Fruit fly (Drosophila melanogaster) whole organism, embryonic: ENCODE measurements around the gene Acf.

Source experiments
- Atf6 ChIP-seq: fragments of 200-800 bp; sonication (Bioruptor generic); IDR thresholded peaks from 2 replicates; pipeline ENCODE4 v1.3.6; 2022; ENCODE audit warnings: missing biosample characterization, missing genetic modification characterization
- CG10366 ChIP-seq: fragments of 200-800 bp; sonication (Bioruptor generic); IDR thresholded peaks from 2 replicates; pipeline ENCODE4 v1.3.6; 2022; ENCODE audit warnings: missing biosample characterization, missing genetic modification characterization
- CG11247 ChIP-seq: fragments of 200-800 bp; sonication (Bioruptor generic); IDR thresholded peaks from 2 replicates; pipeline ENCODE4 v1.3.6; 2022; ENCODE audit warnings: missing biosample characterization, missing genetic modification characterization
- CG11695 ChIP-seq: fragments of 200-800 bp; sonication (Bioruptor generic); IDR thresholded peaks from 3 replicates; pipeline ENCODE4 v1.3.6; 2022; ENCODE audit warnings: missing biosample characterization, missing genetic modification characterization
- CG12299 ChIP-seq: fragments of 200-800 bp; sonication (Bioruptor generic); optimal IDR thresholded peaks from 2 replicates; lab custom pipeline; 2018; ENCODE audit warnings: missing biosample characterization, mild to moderate bottlenecking, missing genetic modification characterization
- CG12942 ChIP-seq: fragments of 200-800 bp; sonication (Bioruptor generic); optimal IDR thresholded peaks from 3 replicates; lab custom pipeline; 2016; ENCODE audit warnings: missing biosample characterization, missing genetic modification characterization
- CG13424 ChIP-seq: fragments of 200-800 bp; sonication (Bioruptor generic); optimal IDR thresholded peaks from 2 replicates; lab custom pipeline; 2019; ENCODE audit warnings: missing biosample characterization, mild to moderate bottlenecking, missing genetic modification characterization, moderate library complexity
- CG17912 ChIP-seq: fragments of 200-800 bp; sonication (Bioruptor generic); optimal IDR thresholded peaks from 2 replicates; lab custom pipeline; 2018; ENCODE audit warnings: missing biosample characterization, mild to moderate bottlenecking, missing genetic modification characterization
- CG1792 ChIP-seq: fragments of 200-800 bp; sonication (Bioruptor generic); optimal IDR thresholded peaks from 2 replicates; lab custom pipeline; 2016; ENCODE audit warnings: missing biosample characterization, missing genetic modification characterization
- CG18262 ChIP-seq: fragments of 200-800 bp; optimal IDR thresholded peaks from 3 replicates; lab custom pipeline; 2019; ENCODE audit warnings: missing biosample characterization, mild to moderate bottlenecking, missing genetic modification characterization, moderate library complexity
- CG18619 ChIP-seq: fragments of 200-800 bp; sonication (Bioruptor generic); optimal IDR thresholded peaks from 3 replicates; lab custom pipeline; 2017; ENCODE audit warnings: missing biosample characterization, mild to moderate bottlenecking, missing genetic modification characterization
- CG31388 ChIP-seq: fragments of 200-800 bp; sonication (Bioruptor generic); optimal IDR thresholded peaks from 2 replicates; lab custom pipeline; 2016; ENCODE audit warnings: missing biosample characterization, missing genetic modification characterization
- CG3281 ChIP-seq: fragments of 200-800 bp; sonication (Bioruptor generic); optimal IDR thresholded peaks from 3 replicates; lab custom pipeline; 2017; ENCODE audit warnings: missing biosample characterization, mild to moderate bottlenecking, missing genetic modification characterization
- CG4617 ChIP-seq: fragments of 200-800 bp; sonication (Bioruptor generic); optimal IDR thresholded peaks from 3 replicates; lab custom pipeline; 2016; ENCODE audit warnings: missing biosample characterization, missing genetic modification characterization, borderline replicate concordance
- CG6689 ChIP-seq: fragments of 200-800 bp; sonication (Bioruptor generic); IDR thresholded peaks from 2 replicates; pipeline ENCODE4 v1.3.6; 2022; ENCODE audit warnings: missing biosample characterization, missing genetic modification characterization
- CG6791 ChIP-seq: fragments of 200-800 bp; sonication (Bioruptor generic); IDR thresholded peaks from 3 replicates; pipeline ENCODE4 v1.3.6; 2022; ENCODE audit warnings: missing biosample characterization, missing genetic modification characterization; ENCODE audit not compliant: partially characterized antibody
- CG7928 ChIP-seq: fragments of 200-800 bp; sonication (Bioruptor generic); optimal IDR thresholded peaks from 2 replicates; lab custom pipeline; 2017; ENCODE audit warnings: missing biosample characterization, mild to moderate bottlenecking, missing genetic modification characterization
- CG7987 ChIP-seq: fragments of 200-800 bp; sonication (Bioruptor generic); optimal IDR thresholded peaks from 2 replicates; lab custom pipeline; 2018; ENCODE audit warnings: missing biosample characterization, mild to moderate bottlenecking, missing genetic modification characterization, moderate library complexity
- CG8281 ChIP-seq: fragments of 200-800 bp; sonication (Bioruptor generic); optimal IDR thresholded peaks from 2 replicates; lab custom pipeline; 2018; ENCODE audit warnings: missing biosample characterization, mild to moderate bottlenecking, missing genetic modification characterization, moderate library complexity
- Camta ChIP-seq: fragments of 200-800 bp; sonication (Bioruptor generic); optimal IDR thresholded peaks from 2 replicates; lab custom pipeline; 2016; ENCODE audit warnings: missing biosample characterization, missing genetic modification characterization
- CkIIα-i1 ChIP-seq: fragments of 200-800 bp; sonication (Bioruptor generic); IDR thresholded peaks from 2 replicates; pipeline ENCODE4 v1.3.6; 2022; ENCODE audit warnings: missing biosample characterization, missing genetic modification characterization
- D19A ChIP-seq: fragments of 200-800 bp; optimal IDR thresholded peaks from 3 replicates; lab custom pipeline; 2019; ENCODE audit warnings: missing biosample characterization, mild to moderate bottlenecking, missing genetic modification characterization, moderate library complexity
- D19B ChIP-seq: fragments of 200-800 bp; sonication (Bioruptor generic); optimal IDR thresholded peaks from 2 replicates; lab custom pipeline; 2017; ENCODE audit warnings: missing biosample characterization, mild to moderate bottlenecking, missing genetic modification characterization
- HLH54F ChIP-seq: fragments of 200-800 bp; sonication (Bioruptor generic); optimal IDR thresholded peaks from 3 replicates; lab custom pipeline; 2016; ENCODE audit warnings: missing biosample characterization, missing genetic modification characterization
- Hmx ChIP-seq: fragments of 200-800 bp; sonication (Bioruptor generic); optimal IDR thresholded peaks from 2 replicates; lab custom pipeline; 2016; ENCODE audit warnings: missing biosample characterization, missing genetic modification characterization
- MESR4 ChIP-seq: fragments of 200-800 bp; sonication (Bioruptor generic); optimal IDR thresholded peaks from 2 replicates; lab custom pipeline; 2018; ENCODE audit warnings: missing biosample characterization, mild to moderate bottlenecking, missing genetic modification characterization, moderate library complexity
- PHDP ChIP-seq: fragments of 200-800 bp; sonication (Bioruptor generic); optimal IDR thresholded peaks from 3 replicates; lab custom pipeline; 2018; ENCODE audit warnings: missing biosample characterization, mild to moderate bottlenecking, missing genetic modification characterization, moderate library complexity
- Vsx1 ChIP-seq: fragments of 200-800 bp; sonication (Bioruptor generic); optimal IDR thresholded peaks from 2 replicates; lab custom pipeline; 2017; ENCODE audit warnings: missing biosample characterization, mild to moderate bottlenecking, missing genetic modification characterization, missing genetic modification reagents
- Xrp1 ChIP-seq: fragments of 200-800 bp; sonication (Bioruptor generic); IDR thresholded peaks from 2 replicates; pipeline ENCODE4 v1.3.6; 2022; ENCODE audit warnings: missing biosample characterization, missing genetic modification characterization
- az2 ChIP-seq: fragments of 200-800 bp; sonication (Bioruptor generic); optimal IDR thresholded peaks from 3 replicates; lab custom pipeline; 2016; ENCODE audit warnings: missing biosample characterization, missing genetic modification characterization
- cad ChIP-seq: fragments of >200 bp; optimal IDR thresholded peaks from 2 replicates; lab custom pipeline; 2017; ENCODE audit warnings: missing biosample characterization, missing genetic modification characterization
- caup ChIP-seq: fragments of 200-800 bp; sonication (Bioruptor generic); optimal IDR thresholded peaks from 3 replicates; lab custom pipeline; 2017; ENCODE audit warnings: missing biosample characterization, mild to moderate bottlenecking, missing genetic modification characterization, moderate library complexity; ENCODE audit not compliant: severe bottlenecking
- crc ChIP-seq: fragments of 200-800 bp; sonication (Bioruptor generic); optimal IDR thresholded peaks from 2 replicates; lab custom pipeline; 2016; ENCODE audit warnings: missing biosample characterization, missing genetic modification characterization
- dm ChIP-seq: fragments of 200-800 bp; sonication (Bioruptor generic); optimal IDR thresholded peaks from 3 replicates; lab custom pipeline; 2016; ENCODE audit warnings: missing biosample characterization, missing genetic modification characterization
- ftz-f1 ChIP-seq: fragments of 200-800 bp; sonication (Bioruptor generic); optimal IDR thresholded peaks from 2 replicates; lab custom pipeline; 2016; ENCODE audit warnings: missing biosample characterization, missing genetic modification characterization
- grau ChIP-seq: fragments of 200-800 bp; optimal IDR thresholded peaks from 3 replicates; lab custom pipeline; 2019; ENCODE audit warnings: missing biosample characterization, mild to moderate bottlenecking, missing genetic modification characterization, moderate library complexity
- hkb ChIP-seq, 2 experiments: fragments of 200-800 bp in 1 of 2; fragments of >200 bp in 1 of 2; sonication (Bioruptor generic) in 1 of 2; IDR thresholded peaks in 1 of 2; optimal IDR thresholded peaks in 1 of 2; 2 replicates each; pipeline versions ENCODE4 v1.3.6 to Lab custom; 2017 to 2022; ENCODE audit warnings: missing biosample characterization in 1 of 2, missing genetic modification characterization in 1 of 2
- inv ChIP-seq: fragments of 200-800 bp; sonication (Bioruptor generic); IDR thresholded peaks from 2 replicates; pipeline ENCODE4 v1.3.6; 2022; ENCODE audit warnings: missing biosample characterization, missing genetic modification characterization; ENCODE audit not compliant: partially characterized antibody
- jumu ChIP-seq: fragments of 200-800 bp; sonication (Bioruptor generic); optimal IDR thresholded peaks from 3 replicates; lab custom pipeline; 2016; ENCODE audit warnings: missing biosample characterization, missing genetic modification characterization
- kah ChIP-seq: fragments of 200-800 bp; sonication (Bioruptor generic); optimal IDR thresholded peaks from 2 replicates; lab custom pipeline; 2018; ENCODE audit warnings: missing biosample characterization, mild to moderate bottlenecking, missing genetic modification characterization
- lola ChIP-seq, 3 experiments: fragments of >200 bp in 2 of 3; fragments of 200-800 bp in 1 of 3; sonication (Bioruptor generic) in 1 of 3; optimal IDR thresholded peaks; 2 replicates each; lab custom pipeline; 2017 to 2019; ENCODE audit warnings: missing biosample characterization in 3 of 3, missing genetic modification characterization in 3 of 3, mild to moderate bottlenecking in 1 of 3, moderate library complexity in 1 of 3
- nau ChIP-seq: fragments of 200-800 bp; sonication (Bioruptor generic); optimal IDR thresholded peaks from 3 replicates; lab custom pipeline; 2017; ENCODE audit warnings: missing biosample characterization, mild to moderate bottlenecking, missing genetic modification characterization, missing genetic modification reagents
- oc ChIP-seq: fragments of 200-800 bp; sonication (Bioruptor generic); optimal IDR thresholded peaks from 2 replicates; lab custom pipeline; 2018; ENCODE audit warnings: missing biosample characterization, mild to moderate bottlenecking, missing genetic modification characterization, moderate library complexity
- psq ChIP-seq: fragments of 200-800 bp; sonication (Bioruptor generic); optimal IDR thresholded peaks from 2 replicates; lab custom pipeline; 2017; ENCODE audit warnings: missing biosample characterization, missing genetic modification characterization
- sim ChIP-seq: fragments of 200-800 bp; sonication (Bioruptor generic); IDR thresholded peaks from 2 replicates; pipeline ENCODE4 v1.3.6; 2022; ENCODE audit warnings: missing biosample characterization, missing genetic modification characterization
- so ChIP-seq: fragments of 200-800 bp; sonication (Bioruptor generic); IDR thresholded peaks from 3 replicates; pipeline ENCODE4 v1.3.6; 2022; ENCODE audit warnings: missing biosample characterization, missing genetic modification characterization
- sug ChIP-seq: fragments of 200-800 bp; optimal IDR thresholded peaks from 2 replicates; lab custom pipeline; 2019; ENCODE audit warnings: missing biosample characterization, mild to moderate bottlenecking, missing genetic modification characterization, moderate library complexity
- wdn ChIP-seq: fragments of 200-800 bp; sonication (Bioruptor generic); IDR thresholded peaks from 2 replicates; pipeline ENCODE4 v1.3.6; 2022; ENCODE audit warnings: missing biosample characterization, missing genetic modification characterization
- wor ChIP-seq: fragments of 200-800 bp; sonication (Bioruptor generic); IDR thresholded peaks from 2 replicates; pipeline ENCODE4 v1.3.6; 2022; ENCODE audit warnings: missing biosample characterization, missing genetic modification characterization

Gene Acf

DNA sequence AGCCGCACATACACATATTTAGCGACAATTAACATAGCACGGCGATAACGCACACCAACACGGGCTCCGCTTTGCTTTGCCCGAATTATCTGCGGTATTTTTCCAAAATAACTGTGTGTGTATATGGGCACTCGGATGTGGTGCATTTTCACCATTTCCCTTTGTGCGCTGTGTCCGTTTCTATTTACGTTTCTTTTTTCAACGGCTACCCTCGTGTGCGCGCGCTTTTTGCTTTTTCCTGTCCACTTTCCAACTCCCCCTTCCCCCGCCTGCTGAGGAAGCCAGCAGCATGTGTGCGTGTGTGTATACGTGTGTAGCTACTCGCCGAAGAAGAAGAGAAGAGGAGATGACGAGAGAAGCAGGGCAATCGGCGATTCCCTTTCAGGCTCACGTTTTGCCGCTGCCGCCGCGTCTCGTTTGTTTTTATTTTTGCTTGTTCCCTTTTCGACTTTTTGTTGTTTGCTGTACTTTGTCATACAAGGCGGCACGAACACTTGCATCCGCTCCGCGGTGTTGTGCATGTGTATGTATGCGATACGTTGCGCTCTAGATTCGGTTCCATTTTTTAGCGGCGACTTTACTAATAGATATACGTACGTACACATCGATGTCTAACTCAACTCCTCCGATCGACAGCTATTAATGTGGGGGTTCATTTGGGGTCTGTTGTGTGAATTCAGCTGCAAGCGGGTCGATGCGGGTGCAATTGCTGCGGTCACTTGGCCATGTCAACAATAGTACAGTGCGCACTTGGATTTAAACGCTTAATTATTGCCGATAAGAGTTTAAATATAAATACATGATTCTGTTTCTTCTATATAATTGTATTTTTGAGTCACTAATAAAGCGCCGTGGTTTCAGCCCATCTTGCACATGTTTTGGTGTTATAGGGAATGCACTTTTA is 45.4 kb upstream of the Acf start (continued):
- TF ChIP-seq D19B (GFP tag; lab: Kevin White, UChicago) (no peak), CG10366 (GFP tag; lab: Robert Waterston, UW) (no peak), HLH54F (GFP tag; lab: Kevin White, UChicago) (no peak), PHDP (tag; lab: Kevin White, UChicago) (no peak), Camta (GFP tag; lab: Kevin White, UChicago) (no peak), az2 (no peak), crc (GFP tag; lab: Kevin White, UChicago) (no peak), kah (peak; percentile 72), sim (GFP tag; lab: Robert Waterston, UW) (no peak), grau (tag; lab: Kevin White, UChicago) (no peak), jumu (GFP tag; lab: Kevin White, UChicago) (no peak), D19A (tag; lab: Kevin White, UChicago) (no peak), CG18262 (no peak), CG1792 (no peak), sug (peak; percentile 54), CG4617 (GFP tag; lab: Kevin White, UChicago) (no peak), caup (GFP tag; lab: Kevin White, UChicago) (peak; percentile 9), Atf6 (GFP tag; lab: Robert Waterston, UW) (no peak), inv (no peak), CG17912 (GFP tag; lab: Kevin White, UChicago) (peak; percentile 38), Xrp1 (GFP tag; lab: Robert Waterston, UW) (no peak), wor (GFP tag; lab: Robert Waterston, UW) (no peak), CG8281 (tag; lab: Kevin White, UChicago) (no peak), CG7987 (GFP tag; lab: Kevin White, UChicago) (no peak), so (GFP tag; lab: Robert Waterston, UW) (no peak), psq (peak; percentile 100), MESR4 (GFP tag; lab: Kevin White, UChicago) (peak; percentile 62), oc (tag; lab: Kevin White, UChicago) (peak; percentile 7), CG6689 (GFP tag; lab: Robert Waterston, UW) (no peak), CG13424 (tag; lab: Kevin White, UChicago) (peak; percentile 9), hkb (optimal IDR thresholded peaks at IDR 0.05; lab: Kevin White, UChicago) (no peak), hkb (GFP tag; IDR thresholded peaks at IDR 0.05; lab: Robert Waterston, UW) (no peak), cad (no peak), Vsx1 (GFP tag; lab: Kevin White, UChicago) (peak; percentile 9), CG31388 (no peak), nau (GFP tag; lab: Kevin White, UChicago) (no peak), lola (GFP tag; optimal IDR thresholded peaks at IDR 0.05; lab: Kevin White, UChicago) (no peak), CG12299 (tag; lab: Kevin White, UChicago) (no peak), CG11695 (GFP tag; lab: Robert Waterston, UW) (no peak), CG3281 (GFP tag; lab: Kevin White, UChicago) (no peak), CG12942 (no peak), CG11247 (GFP tag; lab: Robert Waterston, UW) (no peak), Hmx (no peak), dm (GFP tag; lab: Kevin White, UChicago) (peak; percentile 55), CG6791 (GFP tag; lab: Robert Waterston, UW) (no peak), CkIIα-i1 (GFP tag; lab: Robert Waterston, UW) (no peak), CG7928 (no peak), wdn (no peak), CG18619 (GFP tag; lab: Kevin White, UChicago) (no peak), ftz-f1 (no peak)
